Fruit fly (Drosophila melanogaster) whole organism, embryonic: Measurements from ENCODE around the gene flw.

Source experiments
- Asciz ChIP-seq: fragments of 200-800 bp; sonication (Bioruptor generic); optimal IDR thresholded peaks from 2 replicates; lab custom pipeline; 2017; ENCODE audit warnings: missing biosample characterization, mild to moderate bottlenecking, missing genetic modification characterization, missing genetic modification reagents
- B-H1 ChIP-seq: fragments of 200-800 bp; sonication (Bioruptor generic); IDR thresholded peaks from 3 replicates; pipeline ENCODE4 v1.3.6; 2022; ENCODE audit warnings: missing biosample characterization, missing genetic modification characterization
- CG11456 ChIP-seq: fragments of 200-800 bp; sonication (Bioruptor generic); IDR thresholded peaks from 3 replicates; pipeline ENCODE4 v1.3.6; 2022; ENCODE audit warnings: missing biosample characterization, missing genetic modification characterization
- CG12104 ChIP-seq: fragments of 200-800 bp; sonication (Bioruptor generic); optimal IDR thresholded peaks from 3 replicates; lab custom pipeline; 2016; ENCODE audit warnings: missing biosample characterization, missing genetic modification characterization
- CG12155 ChIP-seq: fragments of 200-800 bp; sonication (Bioruptor generic); optimal IDR thresholded peaks from 3 replicates; lab custom pipeline; 2016; ENCODE audit warnings: missing biosample characterization, missing genetic modification characterization
- CG12391 ChIP-seq: fragments of 200-800 bp; sonication (Bioruptor generic); optimal IDR thresholded peaks from 3 replicates; lab custom pipeline; 2018; ENCODE audit warnings: missing biosample characterization, mild to moderate bottlenecking, missing genetic modification characterization, moderate library complexity
- CG13123 ChIP-seq: fragments of 200-800 bp; sonication (Bioruptor generic); optimal IDR thresholded peaks from 2 replicates; lab custom pipeline; 2016; ENCODE audit warnings: missing biosample characterization, missing genetic modification characterization
- CG13287 ChIP-seq: fragments of 200-800 bp; sonication (Bioruptor generic); IDR thresholded peaks from 2 replicates; pipeline ENCODE4 v1.3.6; 2022; ENCODE audit warnings: missing biosample characterization, missing genetic modification characterization; ENCODE audit not compliant: partially characterized antibody
- CG13624 ChIP-seq: fragments of 200-800 bp; sonication (Bioruptor generic); optimal IDR thresholded peaks from 2 replicates; lab custom pipeline; 2016; ENCODE audit warnings: missing biosample characterization, missing genetic modification characterization
- CG16779 ChIP-seq: fragments of 200-800 bp; sonication (Bioruptor generic); IDR thresholded peaks from 2 replicates; pipeline ENCODE4 v1.3.6; 2022; ENCODE audit warnings: missing biosample characterization, missing genetic modification characterization
- CG17361 ChIP-seq: fragments of 200-800 bp; sonication (Bioruptor generic); IDR thresholded peaks from 3 replicates; pipeline ENCODE4 v1.3.6; 2022; ENCODE audit warnings: missing biosample characterization, missing genetic modification characterization
- CG17612 ChIP-seq: fragments of 200-800 bp; sonication (Bioruptor generic); IDR thresholded peaks from 2 replicates; pipeline ENCODE4 v1.3.6; 2022; ENCODE audit warnings: missing biosample characterization, missing genetic modification characterization
- CG17912 ChIP-seq: fragments of 200-800 bp; sonication (Bioruptor generic); optimal IDR thresholded peaks from 2 replicates; lab custom pipeline; 2018; ENCODE audit warnings: missing biosample characterization, mild to moderate bottlenecking, missing genetic modification characterization
- CG2116 ChIP-seq: fragments of 200-800 bp; sonication (Bioruptor generic); optimal IDR thresholded peaks from 3 replicates; lab custom pipeline; 2018; ENCODE audit warnings: missing biosample characterization, mild to moderate bottlenecking, missing genetic modification characterization
- CG2678 ChIP-seq: fragments of 200-800 bp; sonication (Bioruptor generic); optimal IDR thresholded peaks from 3 replicates; lab custom pipeline; 2019; ENCODE audit warnings: missing biosample characterization, mild to moderate bottlenecking, missing genetic modification characterization, moderate library complexity
- CG2712 ChIP-seq: fragments of 200-800 bp; optimal IDR thresholded peaks from 3 replicates; lab custom pipeline; 2019; ENCODE audit warnings: missing biosample characterization, mild to moderate bottlenecking, missing genetic modification characterization, moderate library complexity
- CG32772 ChIP-seq: fragments of 200-800 bp; sonication (Bioruptor generic); IDR thresholded peaks from 2 replicates; pipeline ENCODE4 v1.3.6; 2022; ENCODE audit warnings: missing biosample characterization, missing genetic modification characterization
- CG3847 ChIP-seq: fragments of 200-800 bp; sonication (Bioruptor generic); IDR thresholded peaks from 2 replicates; pipeline ENCODE4 v1.3.6; 2022; ENCODE audit warnings: missing biosample characterization, missing genetic modification characterization
- CG5245 ChIP-seq: fragments of 200-800 bp; sonication (Bioruptor generic); optimal IDR thresholded peaks from 3 replicates; lab custom pipeline; 2016; ENCODE audit warnings: missing biosample characterization, missing genetic modification characterization
- CG7839 ChIP-seq: fragments of 200-800 bp; sonication (Bioruptor generic); optimal IDR thresholded peaks from 3 replicates; lab custom pipeline; 2018; ENCODE audit warnings: missing biosample characterization, mild to moderate bottlenecking, missing genetic modification characterization, moderate library complexity
- CG9727 ChIP-seq: fragments of 200-800 bp; sonication (Bioruptor generic); optimal IDR thresholded peaks from 3 replicates; lab custom pipeline; 2017; ENCODE audit warnings: missing biosample characterization, mild to moderate bottlenecking, missing genetic modification characterization
- CTCF ChIP-seq: fragments of 200-800 bp; sonication (Bioruptor generic); optimal IDR thresholded peaks from 2 replicates; lab custom pipeline; 2017; ENCODE audit warnings: missing biosample characterization, mild to moderate bottlenecking, missing genetic modification characterization, moderate library complexity
- Camta ChIP-seq: fragments of 200-800 bp; sonication (Bioruptor generic); optimal IDR thresholded peaks from 2 replicates; lab custom pipeline; 2016; ENCODE audit warnings: missing biosample characterization, missing genetic modification characterization
- Chrac-16 ChIP-seq: fragments of 200-800 bp; sonication (Bioruptor generic); optimal IDR thresholded peaks from 3 replicates; lab custom pipeline; 2016; ENCODE audit warnings: missing biosample characterization, missing genetic modification characterization
- ERR ChIP-seq: fragments of 200-800 bp; sonication (Bioruptor generic); optimal IDR thresholded peaks from 2 replicates; lab custom pipeline; 2016; ENCODE audit warnings: missing biosample characterization, missing genetic modification characterization
- Fer1 ChIP-seq: fragments of 200-800 bp; sonication (Bioruptor generic); optimal IDR thresholded peaks from 2 replicates; lab custom pipeline; 2017; ENCODE audit warnings: missing biosample characterization, mild to moderate bottlenecking, missing genetic modification characterization
- Hand ChIP-seq: fragments of 200-800 bp; sonication (Bioruptor generic); optimal IDR thresholded peaks from 2 replicates; lab custom pipeline; 2017; ENCODE audit warnings: mild to moderate bottlenecking, missing biosample characterization, missing genetic modification reagents, missing genetic modification characterization
- Hey ChIP-seq: fragments of 200-800 bp; sonication (Bioruptor generic); optimal IDR thresholded peaks from 3 replicates; lab custom pipeline; 2018; ENCODE audit warnings: missing biosample characterization, mild to moderate bottlenecking, missing genetic modification characterization
- Hr39 ChIP-seq: fragments of >200 bp; optimal IDR thresholded peaks from 2 replicates; lab custom pipeline; 2017
- Nf-YA ChIP-seq: fragments of 200-800 bp; sonication (Bioruptor generic); IDR thresholded peaks from 2 replicates; pipeline ENCODE4 v1.3.6; 2022; ENCODE audit warnings: missing biosample characterization, missing genetic modification characterization
- Poxn ChIP-seq: fragments of 200-800 bp; sonication (Bioruptor generic); IDR thresholded peaks from 2 replicates; pipeline ENCODE4 v1.3.6; 2022; ENCODE audit warnings: missing biosample characterization, missing genetic modification characterization
- Sox100B ChIP-seq: fragments of 200-800 bp; sonication (Bioruptor generic); optimal IDR thresholded peaks from 3 replicates; lab custom pipeline; 2018; ENCODE audit warnings: missing biosample characterization, mild to moderate bottlenecking, missing genetic modification characterization
- Vsx1 ChIP-seq: fragments of 200-800 bp; sonication (Bioruptor generic); optimal IDR thresholded peaks from 2 replicates; lab custom pipeline; 2017; ENCODE audit warnings: missing biosample characterization, mild to moderate bottlenecking, missing genetic modification characterization, missing genetic modification reagents
- ap ChIP-seq: fragments of 200-800 bp; sonication (Bioruptor generic); IDR thresholded peaks from 2 replicates; pipeline ENCODE4 v1.3.6; 2022; ENCODE audit warnings: missing biosample characterization, missing genetic modification characterization
- bbx ChIP-seq: fragments of 200-800 bp; sonication (Bioruptor generic); IDR thresholded peaks from 2 replicates; pipeline ENCODE4 v1.3.6; 2022; ENCODE audit warnings: missing biosample characterization, missing genetic modification characterization; ENCODE audit not compliant: partially characterized antibody
- bcd ChIP-seq: fragments of 200-800 bp; sonication (Bioruptor generic); optimal IDR thresholded peaks from 2 replicates; lab custom pipeline; 2017; ENCODE audit warnings: missing biosample characterization, mild to moderate bottlenecking, missing genetic modification characterization
- cad ChIP-seq: fragments of >200 bp; optimal IDR thresholded peaks from 2 replicates; lab custom pipeline; 2017; ENCODE audit warnings: missing biosample characterization, missing genetic modification characterization
- crc ChIP-seq: fragments of 200-800 bp; sonication (Bioruptor generic); optimal IDR thresholded peaks from 2 replicates; lab custom pipeline; 2016; ENCODE audit warnings: missing biosample characterization, missing genetic modification characterization
- crol ChIP-seq: fragments of 200-800 bp; sonication (Bioruptor generic); IDR thresholded peaks from 2 replicates; pipeline ENCODE4 v1.3.6; 2022; ENCODE audit warnings: missing biosample characterization, missing genetic modification characterization
- disco-r ChIP-seq: fragments of 200-800 bp; sonication (Bioruptor generic); optimal IDR thresholded peaks from 2 replicates; lab custom pipeline; 2016; ENCODE audit warnings: missing biosample characterization, missing genetic modification characterization
- dpn ChIP-seq, 2 experiments: fragments of 200-800 bp; sonication (Bioruptor generic); optimal IDR thresholded peaks; 3 replicates each; lab custom pipeline; 2016; ENCODE audit warnings: missing biosample characterization in 2 of 2, missing genetic modification characterization in 2 of 2
- fru ChIP-seq: fragments of >200 bp; optimal IDR thresholded peaks from 2 replicates; lab custom pipeline; 2017
- gcm2 ChIP-seq: fragments of 200-800 bp; sonication (Bioruptor generic); optimal IDR thresholded peaks from 2 replicates; lab custom pipeline; 2016; ENCODE audit warnings: missing biosample characterization, missing genetic modification characterization
- gt ChIP-seq: fragments of 200-800 bp; sonication (Bioruptor generic); IDR thresholded peaks from 2 replicates; pipeline ENCODE4 v1.3.6; 2022; ENCODE audit warnings: missing biosample characterization, missing genetic modification characterization
- h ChIP-seq: fragments of >200 bp; optimal IDR thresholded peaks from 2 replicates; lab custom pipeline; 2017
- jing ChIP-seq: fragments of 200-800 bp; sonication (Bioruptor generic); optimal IDR thresholded peaks from 2 replicates; lab custom pipeline; 2018; ENCODE audit warnings: missing biosample characterization, mild to moderate bottlenecking, missing genetic modification characterization
- lmd ChIP-seq: fragments of 200-800 bp; sonication (Bioruptor generic); IDR thresholded peaks from 2 replicates; pipeline ENCODE4 v1.3.6; 2022; ENCODE audit warnings: missing biosample characterization, missing genetic modification characterization
- pho ChIP-seq: fragments of 200-800 bp; sonication (Bioruptor generic); optimal IDR thresholded peaks from 2 replicates; lab custom pipeline; 2016; ENCODE audit warnings: missing biosample characterization, missing genetic modification characterization
- sim ChIP-seq: fragments of 200-800 bp; sonication (Bioruptor generic); IDR thresholded peaks from 2 replicates; pipeline ENCODE4 v1.3.6; 2022; ENCODE audit warnings: missing biosample characterization, missing genetic modification characterization
- tgo ChIP-seq: fragments of 200-800 bp; sonication (Bioruptor generic); IDR thresholded peaks from 3 replicates; pipeline ENCODE4 v1.3.6; 2022; ENCODE audit warnings: missing biosample characterization, missing genetic modification characterization
- tio ChIP-seq: fragments of 200-800 bp; sonication (Bioruptor generic); optimal IDR thresholded peaks from 2 replicates; lab custom pipeline; 2017; ENCODE audit warnings: missing biosample characterization, missing genetic modification characterization, inconsistent platforms
- zen2 ChIP-seq: fragments of 200-800 bp; sonication (Bioruptor generic); IDR thresholded peaks from 3 replicates; pipeline ENCODE4 v1.3.6; 2022; ENCODE audit warnings: missing biosample characterization, missing genetic modification characterization; ENCODE audit not compliant: partially characterized antibody

flw gene

dm6 chrX:10362557-10363366, 23.0 kb upstream of the flw start (continued):
- TF ChIP-seq crol (GFP tag; lab: Robert Waterston, UW) (no peak), CG17912 (GFP tag; lab: Kevin White, UChicago) (no peak), CG12391 (tag; lab: Kevin White, UChicago) (peak; percentile 37), CG3847 (GFP tag; lab: Robert Waterston, UW) (0 out of 2 replicates have a peak, but pooled peaks have one; percentile 20), CG16779 (GFP tag; lab: Robert Waterston, UW) (no peak), ap (no peak), Poxn (GFP tag; lab: Robert Waterston, UW) (no peak), CG13287 (GFP tag; lab: Robert Waterston, UW) (no peak), pho (GFP tag; lab: Kevin White, UChicago) (no peak), h (lab: Kevin White, UChicago) (no peak), cad (no peak), B-H1 (no peak), ERR (no peak), CG2116 (no peak), CG7839 (tag; lab: Kevin White, UChicago) (peak; percentile 33), disco-r (GFP tag; lab: Kevin White, UChicago) (peak; percentile 36), CG12155 (GFP tag; lab: Kevin White, UChicago) (peak; percentile 13), bcd (peak; percentile 58), Vsx1 (GFP tag; lab: Kevin White, UChicago) (peak; percentile 10), CG17612 (GFP tag; lab: Robert Waterston, UW) (no peak), Hey (tag; lab: Kevin White, UChicago) (no peak), CG2712 (peak; percentile 3), dpn (GFP tag; optimal IDR thresholded peaks at IDR 0.05; lab: Kevin White, UChicago) (peak in 1 of 2 experiments; percentile 25), crc (no peak), tgo (0 out of 3 replicates have a peak, but pooled peaks have one; percentile 39), CTCF (no peak), lmd (GFP tag; lab: Robert Waterston, UW) (0 out of 2 replicates have a peak, but pooled peaks have one; percentile 27), Asciz (peak; percentile 16), gcm2 (no peak), CG12104 (GFP tag; lab: Kevin White, UChicago) (peak; percentile 44), CG9727 (peak; percentile 60), gt (no peak), CG13624 (GFP tag; lab: Kevin White, UChicago) (peak; percentile 36), CG32772 (GFP tag; lab: Robert Waterston, UW) (no peak), zen2 (no peak), Hr39 (lab: Kevin White, UChicago) (no peak), Camta (GFP tag; lab: Kevin White, UChicago) (no peak), Sox100B (GFP tag; lab: Kevin White, UChicago) (peak; percentile 50), sim (no peak), CG11456 (GFP tag; lab: Robert Waterston, UW) (no peak), Fer1 (GFP tag; lab: Kevin White, UChicago) (peak; percentile 4), CG17361 (GFP tag; lab: Robert Waterston, UW) (peak; percentile 77), Chrac-16 (peak; percentile 32), Hand (GFP tag; lab: Kevin White, UChicago) (no peak), fru (lab: Kevin White, UChicago) (no peak), Nf-YA (no peak), jing (peak; percentile 25), tio (GFP tag; lab: Kevin White, UChicago) (peak; percentile 31), bbx (no peak), CG13123 (GFP tag; lab: Kevin White, UChicago) (no peak), CG5245 (GFP tag; lab: Kevin White, UChicago) (no peak), CG2678 (tag; lab: Kevin White, UChicago) (peak; percentile 58)
